Worm (Caenorhabditis elegans) whole organism, L1 larva: ENCODE results near the gene arl-8.

Source experiments
- aha-1 ChIP-seq: fragments of 150-350 bp; optimal IDR thresholded peaks from 2 replicates; lab custom pipeline; 2014; ENCODE audit warnings: missing biosample characterization, missing genetic modification characterization
- blmp-1 ChIP-seq: fragments of 150-350 bp; optimal IDR thresholded peaks from 2 replicates; lab custom pipeline; 2014; ENCODE audit warnings: missing biosample characterization, missing genetic modification characterization
- ceh-88 ChIP-seq: fragments of 200-800 bp; sonication (Bioruptor generic); IDR thresholded peaks from 2 replicates; pipeline ENCODE4 v1.3.6; 2022; ENCODE audit warnings: missing genetic modification characterization, missing compliant biosample characterization
- ces-1 ChIP-seq: fragments of 150-350 bp; optimal IDR thresholded peaks from 2 replicates; lab custom pipeline; 2014; ENCODE audit warnings: missing biosample characterization, missing genetic modification reagents, missing genetic modification characterization
- fos-1 ChIP-seq: fragments of 150-350 bp; optimal IDR thresholded peaks from 2 replicates; lab custom pipeline; 2014; ENCODE audit warnings: missing biosample characterization, missing genetic modification characterization
- jun-1 ChIP-seq: fragments of 150-350 bp; optimal IDR thresholded peaks from 2 replicates; lab custom pipeline; 2014; ENCODE audit warnings: missing biosample characterization, missing genetic modification reagents, missing genetic modification characterization
- mdl-1 ChIP-seq, 2 experiments: fragments of 150-350 bp; optimal IDR thresholded peaks; 2 replicates each; lab custom pipeline; 2014 to 2017; ENCODE audit warnings: missing biosample characterization in 2 of 2, missing genetic modification characterization in 2 of 2, inconsistent platforms in 1 of 2
- nhr-19 ChIP-seq: fragments of 200-800 bp; sonication (Bioruptor generic); conservative IDR thresholded peaks from 2 replicates; pipeline ENCODE4 v1.3.6; 2022; ENCODE audit warnings: missing genetic modification characterization, missing compliant biosample characterization
- nhr-90 ChIP-seq: sonication (generic microtip); optimal IDR thresholded peaks from 2 replicates; lab custom pipeline; 2016; ENCODE audit warnings: mild to moderate bottlenecking, missing genetic modification characterization, missing compliant biosample characterization; ENCODE audit not compliant: poor library complexity
- pag-3 ChIP-seq: sonication (generic microtip); optimal IDR thresholded peaks from 2 replicates; lab custom pipeline; 2017; ENCODE audit warnings: missing genetic modification characterization, mild to moderate bottlenecking, missing compliant biosample characterization, antibody characterized with exemption, borderline replicate concordance; ENCODE audit not compliant: insufficient read depth
- snpc-4 ChIP-seq: fragments of 150-350 bp; optimal IDR thresholded peaks from 2 replicates; lab custom pipeline; 2014; ENCODE audit warnings: missing biosample characterization, missing genetic modification characterization
- unc-62 ChIP-seq: fragments of 150-350 bp; optimal IDR thresholded peaks from 2 replicates; lab custom pipeline; 2014; ENCODE audit warnings: missing biosample characterization, missing genetic modification reagents, missing genetic modification characterization

DNA sequence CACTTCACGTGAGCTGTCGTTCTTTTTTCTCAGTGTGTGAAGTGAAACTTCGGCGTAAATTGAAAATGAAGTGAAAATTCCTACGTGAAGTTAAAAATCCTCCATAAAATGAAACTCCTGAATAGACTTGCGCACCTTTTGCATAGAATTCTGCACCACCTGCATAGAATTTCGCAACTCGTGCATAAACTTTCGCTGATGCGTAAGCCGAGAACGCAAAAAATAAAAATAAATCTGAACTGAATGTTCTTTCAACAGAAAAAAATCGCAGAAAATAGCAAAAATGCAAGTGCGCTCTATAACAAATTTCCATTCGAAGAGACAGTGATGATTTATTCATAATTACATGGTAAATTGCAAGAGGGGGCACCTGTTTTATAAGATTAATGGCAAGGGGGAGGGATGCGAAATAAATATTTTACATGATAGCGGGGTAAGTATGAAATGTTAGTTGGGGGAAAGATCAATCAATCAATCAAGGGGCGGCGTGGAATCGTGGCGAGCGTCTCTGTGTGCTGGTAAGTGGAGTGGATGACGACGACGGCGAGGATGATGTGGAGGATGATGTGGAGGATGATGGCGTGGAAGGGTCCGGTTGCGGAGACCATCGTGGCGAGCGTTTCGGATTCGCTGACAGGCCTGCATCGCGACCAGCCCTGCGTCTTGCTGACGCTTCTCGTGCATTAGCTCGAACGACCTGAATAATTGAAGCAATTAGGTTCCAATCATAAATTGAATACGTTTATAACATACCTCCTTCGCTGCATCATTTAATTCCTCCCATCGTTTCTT lies 24.5 kb upstream of the arl-8 start, which contains the start of gene Y57G11C.36:
- no peak for TF ChIP-seq fos-1
- no peak for TF ChIP-seq blmp-1 (tag; lab: Kevin White, UChicago)
- TF ChIP-seq unc-62 (GFP tag; lab: Kevin White, UChicago): no peak
- TF ChIP-seq pag-3: no peak
- no peak for TF ChIP-seq mdl-1 (tag; optimal IDR thresholded peaks at IDR 0.05; lab: Kevin White, UChicago)
- no peak for TF ChIP-seq aha-1 (tag; lab: Kevin White, UChicago)
- TF ChIP-seq nhr-19 (GFP tag; lab: Robert Waterston, UW): no peak
- no peak for TF ChIP-seq ces-1 (GFP tag; lab: Kevin White, UChicago)
- no peak for TF ChIP-seq jun-1 (tag; lab: Kevin White, UChicago)
- TF ChIP-seq ceh-88 (GFP tag; lab: Robert Waterston, UW): no peak
- TF ChIP-seq snpc-4 (tag; lab: Kevin White, UChicago): no peak
- no peak for TF ChIP-seq nhr-90 (tag; lab: Kevin White, UChicago)
